Worm (Caenorhabditis elegans) whole organism, L1 larva: ENCODE measurements around the gene col-20.

Experiments used
- C16A3.4 ChIP-seq: fragments of 150-350 bp; optimal IDR thresholded peaks from 2 replicates; lab custom pipeline; 2014; ENCODE audit warnings: missing biosample characterization, missing genetic modification characterization
- F16B12.6 ChIP-seq: fragments of 150-350 bp; optimal IDR thresholded peaks from 2 replicates; lab custom pipeline; 2014; ENCODE audit warnings: missing biosample characterization, missing genetic modification characterization
- aha-1 ChIP-seq: fragments of 150-350 bp; optimal IDR thresholded peaks from 2 replicates; lab custom pipeline; 2014; ENCODE audit warnings: missing biosample characterization, missing genetic modification characterization
- ama-1 ChIP-seq: fragments of 150-350 bp; optimal IDR thresholded peaks from 2 replicates; lab custom pipeline; 2014
- blmp-1 ChIP-seq: fragments of 150-350 bp; optimal IDR thresholded peaks from 2 replicates; lab custom pipeline; 2014; ENCODE audit warnings: missing biosample characterization, missing genetic modification characterization
- ceh-63 ChIP-seq: fragments of 200-800 bp; sonication (Bioruptor generic); optimal IDR thresholded peaks from 2 replicates; lab custom pipeline; 2018; ENCODE audit warnings: mild to moderate bottlenecking, missing genetic modification characterization, missing compliant biosample characterization
- ceh-82 ChIP-seq, 3 experiments: fragments of 150-350 bp in 1 of 3; sonication (generic microtip) in 2 of 3; optimal IDR thresholded peaks; 2 replicates each; lab custom pipeline; 2014 to 2017; ENCODE audit warnings: missing biosample characterization in 3 of 3, missing genetic modification characterization in 3 of 3
- ces-1 ChIP-seq: fragments of 150-350 bp; optimal IDR thresholded peaks from 2 replicates; lab custom pipeline; 2014; ENCODE audit warnings: missing biosample characterization, missing genetic modification reagents, missing genetic modification characterization
- dsc-1 ChIP-seq: sonication (generic microtip); optimal IDR thresholded peaks from 2 replicates; lab custom pipeline; 2016; ENCODE audit warnings: mild to moderate bottlenecking, missing genetic modification characterization, missing compliant biosample characterization
- efl-1 ChIP-seq, 4 experiments: fragments of 150-350 bp; optimal IDR thresholded peaks in 3 of 4; peaks in 1 of 4; 1 replicate in 1 of 4; 2 replicates in 3 of 4; lab custom pipeline; 2014; ENCODE audit warnings: missing biosample characterization in 2 of 4, missing genetic modification characterization in 2 of 4, missing genetic modification reagents in 2 of 4
- egl-13 ChIP-seq: sonication (generic microtip); optimal IDR thresholded peaks from 2 replicates; lab custom pipeline; 2016; ENCODE audit warnings: missing genotype, missing genetic modification reagents, missing genetic modification characterization, missing compliant biosample characterization
- elt-3 ChIP-seq, 6 experiments: fragments of 150-350 bp in 1 of 6; sonication (generic microtip); optimal IDR thresholded peaks; 2 replicates each; lab custom pipeline; 2017 to 2018; ENCODE audit warnings: missing biosample characterization in 6 of 6, missing genetic modification characterization in 6 of 6, inconsistent platforms in 1 of 6
- fkh-10 ChIP-seq: sonication (generic microtip); optimal IDR thresholded peaks from 2 replicates; lab custom pipeline; 2017; ENCODE audit warnings: missing biosample characterization, missing genetic modification reagents, missing genetic modification characterization
- fkh-8 ChIP-seq: sonication (generic microtip); optimal IDR thresholded peaks from 2 replicates; lab custom pipeline; 2016; ENCODE audit warnings: mild to moderate bottlenecking, missing genetic modification characterization, missing compliant biosample characterization
- hlh-4 ChIP-seq: sonication (generic microtip); optimal IDR thresholded peaks from 2 replicates; lab custom pipeline; 2016; ENCODE audit warnings: mild to moderate bottlenecking, missing genetic modification characterization, missing compliant biosample characterization
- irx-1 ChIP-seq: sonication (generic microtip); optimal IDR thresholded peaks from 2 replicates; lab custom pipeline; 2016; ENCODE audit warnings: missing genetic modification characterization, missing compliant biosample characterization
- isw-1 ChIP-seq: fragments of 200-800 bp; sonication (Bioruptor generic); IDR thresholded peaks from 2 replicates; pipeline ENCODE4 v1.3.6; 2022; ENCODE audit warnings: missing genetic modification characterization, missing compliant biosample characterization
- jun-1 ChIP-seq: fragments of 150-350 bp; optimal IDR thresholded peaks from 2 replicates; lab custom pipeline; 2014; ENCODE audit warnings: missing biosample characterization, missing genetic modification reagents, missing genetic modification characterization
- lin-13 ChIP-seq: fragments of 150-350 bp; optimal IDR thresholded peaks from 2 replicates; lab custom pipeline; 2014; ENCODE audit warnings: missing biosample characterization, missing genetic modification reagents, missing genetic modification characterization
- lin-14 ChIP-seq: fragments of 200-800 bp; sonication (Bioruptor generic); optimal IDR thresholded peaks from 2 replicates; lab custom pipeline; 2018; ENCODE audit warnings: mild to moderate bottlenecking, missing genetic modification characterization, moderate library complexity, missing compliant biosample characterization
- lir-3 ChIP-seq: sonication (generic microtip); optimal IDR thresholded peaks from 2 replicates; lab custom pipeline; 2016; ENCODE audit warnings: mild to moderate bottlenecking, missing genetic modification characterization, moderate library complexity, missing compliant biosample characterization; ENCODE audit not compliant: poor library complexity
- lsy-2 ChIP-seq, 2 experiments: fragments of 150-350 bp; optimal IDR thresholded peaks; 2 replicates each; lab custom pipeline; 2014; ENCODE audit warnings: missing biosample characterization in 2 of 2, missing genetic modification characterization in 2 of 2
- mab-9 ChIP-seq: fragments of 200-800 bp; sonication (Bioruptor generic); IDR thresholded peaks from 2 replicates; pipeline ENCODE4 v1.3.6; 2022; ENCODE audit warnings: missing genetic modification reagents, missing genetic modification characterization, missing compliant biosample characterization
- mef-2 ChIP-seq: fragments of 150-350 bp; optimal IDR thresholded peaks from 2 replicates; lab custom pipeline; 2014; ENCODE audit warnings: missing biosample characterization, missing genetic modification characterization
- mep-1 ChIP-seq: fragments of 150-350 bp; optimal IDR thresholded peaks from 2 replicates; lab custom pipeline; 2014; ENCODE audit warnings: missing biosample characterization, missing genetic modification characterization
- nhr-11 ChIP-seq: fragments of 150-350 bp; optimal IDR thresholded peaks from 2 replicates; lab custom pipeline; 2014; ENCODE audit warnings: missing biosample characterization, missing genetic modification characterization
- nhr-19 ChIP-seq: fragments of 200-800 bp; sonication (Bioruptor generic); conservative IDR thresholded peaks from 2 replicates; pipeline ENCODE4 v1.3.6; 2022; ENCODE audit warnings: missing genetic modification characterization, missing compliant biosample characterization
- nhr-20 ChIP-seq: sonication (generic microtip); optimal IDR thresholded peaks from 2 replicates; lab custom pipeline; 2016; ENCODE audit warnings: mild to moderate bottlenecking, missing genetic modification characterization, missing compliant biosample characterization
- nhr-237 ChIP-seq: fragments of 150-350 bp; optimal IDR thresholded peaks from 2 replicates; lab custom pipeline; 2014; ENCODE audit warnings: missing biosample characterization, missing genetic modification characterization
- nhr-47 ChIP-seq: sonication (generic microtip); optimal IDR thresholded peaks from 2 replicates; lab custom pipeline; 2016; ENCODE audit warnings: mild to moderate bottlenecking, missing genetic modification characterization, moderate library complexity, missing compliant biosample characterization
- nhr-76 ChIP-seq: sonication (generic microtip); optimal IDR thresholded peaks from 2 replicates; lab custom pipeline; 2017; ENCODE audit warnings: missing biosample characterization, missing genetic modification characterization
- nhr-84 ChIP-seq: sonication (generic microtip); optimal IDR thresholded peaks from 2 replicates; lab custom pipeline; 2017; ENCODE audit warnings: missing biosample characterization, missing genetic modification characterization
- pag-3 ChIP-seq: sonication (generic microtip); optimal IDR thresholded peaks from 2 replicates; lab custom pipeline; 2017; ENCODE audit warnings: missing genetic modification characterization, mild to moderate bottlenecking, missing compliant biosample characterization, antibody characterized with exemption, borderline replicate concordance; ENCODE audit not compliant: insufficient read depth
- pax-3 ChIP-seq: fragments of 200-800 bp; sonication (Bioruptor generic); optimal IDR thresholded peaks from 2 replicates; lab custom pipeline; 2018; ENCODE audit warnings: mild to moderate bottlenecking, missing genetic modification characterization, moderate library complexity, missing compliant biosample characterization
- snu-23 ChIP-seq: sonication (generic microtip); optimal IDR thresholded peaks from 2 replicates; lab custom pipeline; 2016; ENCODE audit warnings: missing genetic modification characterization, missing compliant biosample characterization
- sox-4 ChIP-seq: sonication (generic microtip); optimal IDR thresholded peaks from 2 replicates; lab custom pipeline; 2016; ENCODE audit warnings: missing genetic modification characterization, missing compliant biosample characterization
- tbx-2 ChIP-seq: sonication (generic microtip); optimal IDR thresholded peaks from 2 replicates; lab custom pipeline; 2016; ENCODE audit warnings: missing genetic modification characterization, missing compliant biosample characterization
- tlp-1 ChIP-seq: fragments of 150-350 bp; optimal IDR thresholded peaks from 2 replicates; lab custom pipeline; 2014; ENCODE audit warnings: missing biosample characterization, missing genetic modification characterization
- unc-30 ChIP-seq: sonication (generic microtip); optimal IDR thresholded peaks from 2 replicates; lab custom pipeline; 2017; ENCODE audit warnings: missing biosample characterization, missing genetic modification characterization
- vab-15 ChIP-seq: sonication (generic microtip); optimal IDR thresholded peaks from 2 replicates; lab custom pipeline; 2017; ENCODE audit warnings: missing genotype, mild to moderate bottlenecking, missing genetic modification characterization, missing compliant biosample characterization
- zag-1 ChIP-seq: fragments of 150-350 bp; optimal IDR thresholded peaks from 2 replicates; lab custom pipeline; 2014; ENCODE audit warnings: missing biosample characterization, missing genetic modification characterization
- ztf-11 ChIP-seq, 2 experiments: sonication (generic microtip); optimal IDR thresholded peaks; 2 replicates each; lab custom pipeline; 2016 to 2017; ENCODE audit warnings: missing genetic modification characterization in 2 of 2, missing biosample characterization in 1 of 2, missing compliant biosample characterization in 1 of 2
- ztf-4 ChIP-seq: fragments of 150-350 bp; optimal IDR thresholded peaks from 2 replicates; lab custom pipeline; 2014; ENCODE audit warnings: missing biosample characterization, missing genetic modification characterization

The col-20 gene

DNA sequence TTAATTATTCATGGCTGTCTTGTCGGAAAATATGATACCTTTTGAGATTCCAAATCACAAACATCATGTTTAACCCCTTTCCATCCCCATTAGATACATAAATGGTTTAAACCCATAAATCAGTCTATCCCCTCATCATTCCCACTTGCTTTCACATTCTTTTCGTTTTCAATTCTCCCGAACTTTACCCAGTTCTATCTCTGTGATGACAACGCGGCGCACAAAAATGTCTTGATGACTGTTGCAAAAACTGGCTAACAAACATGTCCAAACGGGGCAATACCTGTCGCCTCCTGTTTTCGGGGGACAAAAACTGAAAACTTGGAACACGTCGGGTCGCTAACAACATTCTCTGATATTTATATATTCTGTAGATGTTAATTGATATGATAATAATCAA lies 4.5 kb downstream of the col-20 start:
- TF ChIP-seq nhr-47 (no peak), sox-4 (no peak), fkh-8 (tag; lab: Kevin White, UChicago) (no peak), snu-23 (GFP tag; lab: Kevin White, UChicago) (no peak), hlh-4 (tag; lab: Kevin White, UChicago) (no peak), lir-3 (tag; lab: Kevin White, UChicago) (no peak), jun-1 (peak; percentile 40), egl-13 (tag; lab: Kevin White, UChicago) (no peak), blmp-1 (tag; lab: Kevin White, UChicago) (peak; percentile 93), lin-14 (GFP tag; lab: Kevin White, UChicago) (no peak), irx-1 (tag; lab: Kevin White, UChicago) (no peak), lsy-2 (tag; optimal IDR thresholded peaks at IDR 0.05; lab: Kevin White, UChicago) (no peak), pag-3 (tag; lab: Kevin White, UChicago) (no peak), ztf-11 (tag; optimal IDR thresholded peaks at IDR 0.05; lab: Kevin White, UChicago) (no peak), nhr-84 (tag; lab: Kevin White, UChicago) (no peak), tlp-1 (tag; lab: Kevin White, UChicago) (no peak), nhr-11 (tag; lab: Kevin White, UChicago) (no peak), nhr-19 (no peak), C16A3.4 (tag; lab: Kevin White, UChicago) (no peak), ama-1 (lab: Kevin White, UChicago) (peak; percentile 63), ztf-4 (tag; lab: Kevin White, UChicago) (peak; percentile 59), vab-15 (tag; lab: Kevin White, UChicago) (no peak), nhr-237 (no peak), fkh-10 (GFP tag; lab: Kevin White, UChicago) (no peak), zag-1 (tag; lab: Kevin White, UChicago) (no peak), ces-1 (GFP tag; lab: Kevin White, UChicago) (no peak), mab-9 (GFP tag; lab: Robert Waterston, UW) (no peak), lin-13 (GFP tag; lab: Kevin White, UChicago) (no peak), pax-3 (tag; lab: Kevin White, UChicago) (no peak), aha-1 (tag; lab: Kevin White, UChicago) (no peak), dsc-1 (tag; lab: Kevin White, UChicago) (no peak), isw-1 (GFP tag; lab: Robert Waterston, UW) (no peak), tbx-2 (tag; lab: Kevin White, UChicago) (no peak), mep-1 (tag; lab: Kevin White, UChicago) (no peak), nhr-20 (tag; lab: Kevin White, UChicago) (no peak)

DNA sequence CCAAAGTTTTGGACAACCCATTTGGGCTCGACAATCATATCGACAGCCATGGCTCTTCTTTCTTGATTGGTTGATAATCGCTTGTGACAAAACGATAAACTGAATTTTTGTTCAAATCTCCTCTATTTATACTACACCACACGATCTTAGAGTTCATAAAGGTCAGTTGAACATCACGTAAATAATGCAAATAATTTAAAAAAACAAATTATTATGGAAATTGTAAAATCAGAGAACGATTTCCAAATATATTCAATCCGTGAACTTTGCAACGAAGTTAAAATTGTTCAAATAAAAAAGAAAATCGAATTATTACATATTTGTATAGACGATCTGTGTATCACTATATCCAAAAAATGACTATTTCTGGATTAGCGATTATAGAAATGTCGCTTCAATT lies 7.2 kb downstream of the col-20 start, which contains the start of the genes mpst-4 and F11G11.14:
Gene mpst-4, minus strand, starts transcription at position 101 of the 400 bp plus-strand sequence.
Gene F11G11.14, plus strand, starts transcription at position 325 of the 400 bp plus-strand sequence.
- TF ChIP-seq nhr-47 (no peak), lin-14 (GFP tag; lab: Kevin White, UChicago) (no peak), elt-3 (tag; optimal IDR thresholded peaks at IDR 0.05; lab: Kevin White, UChicago) (no peak), efl-1 (optimal IDR thresholded peaks at IDR 0.05; lab: Kevin White, UChicago) (no peak), efl-1 (GFP tag; optimal IDR thresholded peaks at IDR 0.05 in 1 of 2; lab: Kevin White, UChicago) (no peak), F16B12.6 (tag; lab: Kevin White, UChicago) (no peak), nhr-76 (tag; lab: Kevin White, UChicago) (no peak), mef-2 (no peak), nhr-11 (tag; lab: Kevin White, UChicago) (no peak), ceh-63 (GFP tag; lab: Kevin White, UChicago) (no peak), unc-30 (tag; lab: Kevin White, UChicago) (no peak), ceh-82 (tag; optimal IDR thresholded peaks at IDR 0.05; lab: Kevin White, UChicago) (no peak), jun-1 (no peak), nhr-19 (no peak)
- TF ChIP-seq, all 84 proteins: peak for 0
